Fruit fly (Drosophila melanogaster) whole organism, embryonic: ENCODE data around the gene CG7694.
A peak's percentile ranks its signal among the peaks of the same experiment; 100 is the strongest.

Source experiments
- CG10654 ChIP-seq: fragments of 200-800 bp; sonication (Bioruptor generic); optimal IDR thresholded peaks from 2 replicates; lab custom pipeline; 2016; ENCODE audit warnings: missing biosample characterization, missing genetic modification characterization
- CG11560 ChIP-seq: fragments of 200-800 bp; sonication (Bioruptor generic); IDR thresholded peaks from 3 replicates; pipeline ENCODE4 v1.3.6; 2022; ENCODE audit warnings: missing biosample characterization, missing genetic modification characterization
- CG12155 ChIP-seq: fragments of 200-800 bp; sonication (Bioruptor generic); optimal IDR thresholded peaks from 3 replicates; lab custom pipeline; 2016; ENCODE audit warnings: missing biosample characterization, missing genetic modification characterization
- CG13624 ChIP-seq: fragments of 200-800 bp; sonication (Bioruptor generic); optimal IDR thresholded peaks from 2 replicates; lab custom pipeline; 2016; ENCODE audit warnings: missing biosample characterization, missing genetic modification characterization
- CG14441 ChIP-seq: fragments of 200-800 bp; sonication (Bioruptor generic); IDR thresholded peaks from 2 replicates; pipeline ENCODE4 v1.3.6; 2022; ENCODE audit warnings: missing biosample characterization, missing genetic modification characterization
- CG14860 ChIP-seq: fragments of 200-800 bp; sonication (Bioruptor generic); IDR thresholded peaks from 3 replicates; pipeline ENCODE4 v1.3.6; 2022; ENCODE audit warnings: missing biosample characterization, missing genetic modification characterization; ENCODE audit not compliant: partially characterized antibody
- CG15479 ChIP-seq: fragments of 200-800 bp; sonication (Bioruptor generic); optimal IDR thresholded peaks from 3 replicates; lab custom pipeline; 2019; ENCODE audit warnings: missing biosample characterization, mild to moderate bottlenecking, missing genetic modification characterization, moderate library complexity
- CG15601 ChIP-seq: fragments of 200-800 bp; sonication (Bioruptor generic); optimal IDR thresholded peaks from 3 replicates; lab custom pipeline; 2019; ENCODE audit warnings: missing biosample characterization, mild to moderate bottlenecking, missing genetic modification characterization, moderate library complexity
- CG16815 ChIP-seq: fragments of 200-800 bp; sonication (Bioruptor generic); optimal IDR thresholded peaks from 3 replicates; lab custom pipeline; 2017; ENCODE audit warnings: missing biosample characterization, mild to moderate bottlenecking, missing genetic modification characterization
- CG17328 ChIP-seq: fragments of 200-800 bp; sonication (Bioruptor generic); IDR thresholded peaks from 2 replicates; pipeline ENCODE4 v1.3.6; 2022; ENCODE audit warnings: missing biosample characterization, missing genetic modification characterization
- CG17829 ChIP-seq: fragments of 200-800 bp; optimal IDR thresholded peaks from 2 replicates; lab custom pipeline; 2019; ENCODE audit warnings: missing biosample characterization, mild to moderate bottlenecking, missing genetic modification characterization, moderate library complexity
- CG18262 ChIP-seq: fragments of 200-800 bp; optimal IDR thresholded peaks from 3 replicates; lab custom pipeline; 2019; ENCODE audit warnings: missing biosample characterization, mild to moderate bottlenecking, missing genetic modification characterization, moderate library complexity
- CG2678 ChIP-seq: fragments of 200-800 bp; sonication (Bioruptor generic); optimal IDR thresholded peaks from 3 replicates; lab custom pipeline; 2019; ENCODE audit warnings: missing biosample characterization, mild to moderate bottlenecking, missing genetic modification characterization, moderate library complexity
- CG2712 ChIP-seq: fragments of 200-800 bp; optimal IDR thresholded peaks from 3 replicates; lab custom pipeline; 2019; ENCODE audit warnings: missing biosample characterization, mild to moderate bottlenecking, missing genetic modification characterization, moderate library complexity
- CG34224 ChIP-seq: fragments of 200-800 bp; sonication (Bioruptor generic); IDR thresholded peaks from 3 replicates; pipeline ENCODE4 v1.3.6; 2022; ENCODE audit warnings: missing biosample characterization, missing genetic modification characterization; ENCODE audit not compliant: partially characterized antibody
- CG6175 ChIP-seq: fragments of 200-800 bp; sonication (Bioruptor generic); IDR thresholded peaks from 3 replicates; pipeline ENCODE4 v1.3.6; 2022; ENCODE audit warnings: missing biosample characterization, missing genetic modification characterization
- CG6689 ChIP-seq: fragments of 200-800 bp; sonication (Bioruptor generic); IDR thresholded peaks from 2 replicates; pipeline ENCODE4 v1.3.6; 2022; ENCODE audit warnings: missing biosample characterization, missing genetic modification characterization
- CoRest ChIP-seq: fragments of 200-800 bp; sonication (Bioruptor generic); optimal IDR thresholded peaks from 3 replicates; lab custom pipeline; 2018; ENCODE audit warnings: missing biosample characterization, mild to moderate bottlenecking, missing genetic modification characterization, moderate library complexity
- Doc3 ChIP-seq: fragments of 200-800 bp; sonication (Bioruptor generic); IDR thresholded peaks from 3 replicates; pipeline ENCODE4 v1.3.6; 2022; ENCODE audit warnings: missing biosample characterization, missing genetic modification characterization; ENCODE audit not compliant: partially characterized antibody
- Eip74EF ChIP-seq, 2 experiments: fragments of 200-800 bp in 1 of 2; fragments of >200 bp in 1 of 2; sonication (Bioruptor generic) in 1 of 2; optimal IDR thresholded peaks; 2 replicates each; lab custom pipeline; 2017 to 2019; ENCODE audit warnings: missing biosample characterization in 2 of 2, missing genetic modification characterization in 2 of 2, mild to moderate bottlenecking in 1 of 2, moderate library complexity in 1 of 2
- HmgD ChIP-seq: fragments of 200-800 bp; sonication (Bioruptor generic); optimal IDR thresholded peaks from 3 replicates; lab custom pipeline; 2016; ENCODE audit warnings: missing biosample characterization, missing genetic modification characterization
- Hr51 ChIP-seq, 2 experiments: fragments of 200-800 bp; sonication (Bioruptor generic); optimal IDR thresholded peaks; 2 replicates in 1 of 2; 3 replicates in 1 of 2; lab custom pipeline; 2016 to 2018; ENCODE audit warnings: missing biosample characterization in 2 of 2, missing genetic modification characterization in 2 of 2, mild to moderate bottlenecking in 1 of 2, moderate library complexity in 1 of 2
- Lhr ChIP-seq: fragments of 200-800 bp; sonication (Bioruptor generic); optimal IDR thresholded peaks from 3 replicates; lab custom pipeline; 2017; ENCODE audit warnings: mild to moderate bottlenecking, missing biosample characterization, missing genetic modification reagents, missing genetic modification characterization
- Meics ChIP-seq: fragments of 200-800 bp; sonication (Bioruptor generic); optimal IDR thresholded peaks from 2 replicates; lab custom pipeline; 2017; ENCODE audit warnings: missing biosample characterization, mild to moderate bottlenecking, missing genetic modification characterization
- Nf-YB ChIP-seq: fragments of 200-800 bp; sonication (Bioruptor generic); optimal IDR thresholded peaks from 3 replicates; lab custom pipeline; 2019; ENCODE audit warnings: missing biosample characterization, mild to moderate bottlenecking, missing genetic modification characterization, moderate library complexity
- PHDP ChIP-seq: fragments of 200-800 bp; sonication (Bioruptor generic); optimal IDR thresholded peaks from 3 replicates; lab custom pipeline; 2018; ENCODE audit warnings: missing biosample characterization, mild to moderate bottlenecking, missing genetic modification characterization, moderate library complexity
- Ptx1 ChIP-seq: fragments of 200-800 bp; sonication (Bioruptor generic); IDR thresholded peaks from 2 replicates; pipeline ENCODE4 v1.3.6; 2022; ENCODE audit warnings: missing biosample characterization, missing genetic modification characterization
- Scr ChIP-seq: fragments of 200-800 bp; sonication (Bioruptor generic); IDR thresholded peaks from 2 replicates; pipeline ENCODE4 v1.3.6; 2022; ENCODE audit warnings: missing biosample characterization, missing genetic modification characterization; ENCODE audit not compliant: partially characterized antibody
- Six4 ChIP-seq: fragments of 200-800 bp; sonication (Bioruptor generic); optimal IDR thresholded peaks from 2 replicates; lab custom pipeline; 2016; ENCODE audit warnings: missing biosample characterization, missing genetic modification characterization
- caup ChIP-seq: fragments of 200-800 bp; sonication (Bioruptor generic); optimal IDR thresholded peaks from 3 replicates; lab custom pipeline; 2017; ENCODE audit warnings: missing biosample characterization, mild to moderate bottlenecking, missing genetic modification characterization, moderate library complexity; ENCODE audit not compliant: severe bottlenecking
- eve ChIP-seq, 2 experiments: fragments of >200 bp; optimal IDR thresholded peaks; 2 replicates each; lab custom pipeline; 2017; ENCODE audit warnings: missing biosample characterization in 2 of 2, missing genetic modification characterization in 2 of 2
- gcm ChIP-seq: fragments of 200-800 bp; sonication (Bioruptor generic); optimal IDR thresholded peaks from 2 replicates; lab custom pipeline; 2019; ENCODE audit warnings: missing biosample characterization, mild to moderate bottlenecking, missing genetic modification characterization, moderate library complexity
- gsb-n ChIP-seq: fragments of 200-800 bp; sonication (Bioruptor generic); optimal IDR thresholded peaks from 3 replicates; lab custom pipeline; 2018; ENCODE audit warnings: missing biosample characterization, mild to moderate bottlenecking, missing genetic modification characterization
- hkb ChIP-seq, 2 experiments: fragments of 200-800 bp in 1 of 2; fragments of >200 bp in 1 of 2; sonication (Bioruptor generic) in 1 of 2; IDR thresholded peaks in 1 of 2; optimal IDR thresholded peaks in 1 of 2; 2 replicates each; pipeline versions ENCODE4 v1.3.6 to Lab custom; 2017 to 2022; ENCODE audit warnings: missing biosample characterization in 1 of 2, missing genetic modification characterization in 1 of 2
- hth ChIP-seq: fragments of >200 bp; optimal IDR thresholded peaks from 2 replicates; lab custom pipeline; 2017; ENCODE audit warnings: inconsistent platforms
- jigr1 ChIP-seq: fragments of 200-800 bp; sonication (Bioruptor generic); IDR thresholded peaks from 3 replicates; pipeline ENCODE4 v1.3.6; 2022; ENCODE audit warnings: missing biosample characterization, missing genetic modification characterization
- kay ChIP-seq: fragments of 200-800 bp; sonication (Bioruptor generic); optimal IDR thresholded peaks from 2 replicates; lab custom pipeline; 2016; ENCODE audit warnings: missing biosample characterization, missing genetic modification characterization
- luna ChIP-seq: fragments of 200-800 bp; sonication (Bioruptor generic); optimal IDR thresholded peaks from 2 replicates; lab custom pipeline; 2016; ENCODE audit warnings: missing biosample characterization, missing genetic modification characterization
- pho ChIP-seq: fragments of 200-800 bp; sonication (Bioruptor generic); optimal IDR thresholded peaks from 2 replicates; lab custom pipeline; 2016; ENCODE audit warnings: missing biosample characterization, missing genetic modification characterization
- phol ChIP-seq: fragments of 200-800 bp; sonication (Bioruptor generic); optimal IDR thresholded peaks from 3 replicates; lab custom pipeline; 2018; ENCODE audit warnings: missing biosample characterization, mild to moderate bottlenecking, missing genetic modification characterization, moderate library complexity
- slp2 ChIP-seq: fragments of 200-800 bp; sonication (Bioruptor generic); optimal IDR thresholded peaks from 2 replicates; lab custom pipeline; 2016; ENCODE audit warnings: missing biosample characterization, missing genetic modification characterization
- ssp ChIP-seq: fragments of 200-800 bp; sonication (Bioruptor generic); IDR thresholded peaks from 2 replicates; pipeline ENCODE4 v1.3.6; 2022; ENCODE audit warnings: missing biosample characterization, missing genetic modification characterization
- tap ChIP-seq: fragments of 200-800 bp; optimal IDR thresholded peaks from 3 replicates; lab custom pipeline; 2019; ENCODE audit warnings: missing biosample characterization, mild to moderate bottlenecking, missing genetic modification characterization, moderate library complexity
- tll ChIP-seq, 2 experiments: fragments of 200-800 bp in 1 of 2; fragments of >200 bp in 1 of 2; sonication (Bioruptor generic) in 1 of 2; optimal IDR thresholded peaks; 2 replicates each; lab custom pipeline; 2017 to 2019; ENCODE audit warnings: missing biosample characterization in 2 of 2, missing genetic modification characterization in 2 of 2, mild to moderate bottlenecking in 1 of 2, moderate library complexity in 1 of 2
- unpg ChIP-seq: fragments of 200-800 bp; sonication (Bioruptor generic); optimal IDR thresholded peaks from 3 replicates; lab custom pipeline; 2018; ENCODE audit warnings: missing biosample characterization, mild to moderate bottlenecking, missing genetic modification characterization, moderate library complexity
- usp ChIP-seq: fragments of >200 bp; optimal IDR thresholded peaks from 2 replicates; lab custom pipeline; 2017; ENCODE audit warnings: missing biosample characterization, missing genetic modification characterization
- vnd ChIP-seq: fragments of 200-800 bp; sonication (Bioruptor generic); IDR thresholded peaks from 3 replicates; pipeline ENCODE4 v1.3.6; 2022; ENCODE audit warnings: missing biosample characterization, missing genetic modification characterization; ENCODE audit not compliant: partially characterized antibody
- zen ChIP-seq: fragments of 200-800 bp; sonication (Bioruptor generic); optimal IDR thresholded peaks from 3 replicates; lab custom pipeline; 2018; ENCODE audit warnings: missing biosample characterization, mild to moderate bottlenecking, missing genetic modification characterization, moderate library complexity

Gene CG7694

DNA sequence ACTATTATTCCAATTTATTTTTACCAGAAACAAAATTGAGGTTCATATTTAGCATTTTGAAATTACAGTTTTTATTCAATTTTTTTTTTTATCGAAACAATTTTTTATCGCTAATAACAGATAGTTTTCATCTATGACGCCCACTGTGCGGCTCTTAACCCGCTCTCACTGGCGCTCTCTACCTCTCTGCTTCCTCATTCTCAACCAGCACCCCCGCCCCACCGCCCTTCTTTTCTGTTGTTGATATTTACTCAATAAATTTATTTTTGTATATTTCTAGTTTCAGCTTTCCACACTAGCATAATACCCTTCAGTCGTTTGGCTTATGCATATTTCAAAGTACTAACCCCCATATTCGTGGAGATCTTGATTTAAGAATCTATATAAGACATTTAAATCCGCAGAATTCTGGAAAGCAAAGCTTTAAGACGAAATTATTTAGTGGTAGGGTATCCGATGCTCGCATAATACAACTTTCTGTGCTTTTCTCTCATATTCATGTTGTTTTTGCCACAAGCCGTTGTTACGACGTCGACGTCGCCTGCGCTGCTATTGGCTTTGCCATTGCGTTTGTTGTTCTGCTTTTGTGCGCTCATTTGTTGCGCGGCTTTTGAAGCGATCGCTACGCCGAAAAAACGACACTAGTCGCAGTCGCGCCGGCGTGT is 11.1 kb downstream of the CG7694 start (continued):
- peak; percentile 94 for TF ChIP-seq gsb-n (tag; lab: Kevin White, UChicago)
- peak; percentile 95 for TF ChIP-seq CG6689
- no peak; the same call in none of the 3 replicates for TF ChIP-seq CG34224
- peak; percentile 97 for TF ChIP-seq pho (GFP tag; lab: Kevin White, UChicago)
- TF ChIP-seq PHDP (tag; lab: Kevin White, UChicago) = peak; percentile 97
- peak in 1 of 2 experiments; percentile 98 for TF ChIP-seq Eip74EF (GFP tag; optimal IDR thresholded peaks at IDR 0.05; lab: Kevin White, UChicago)
- no peak for TF ChIP-seq CG15479 (GFP tag; lab: Kevin White, UChicago)
- TF ChIP-seq Scr = no peak
- peak; percentile 93 for TF ChIP-seq CG17328
- TF ChIP-seq CG10654 = peak; percentile 96
- no peak for TF ChIP-seq CG14860 (GFP tag; lab: Robert Waterston, UW)
- TF ChIP-seq Six4 (GFP tag; lab: Kevin White, UChicago) = peak; percentile 95
- TF ChIP-seq CG2678 (tag; lab: Kevin White, UChicago) = peak; percentile 98
- peak; percentile 98 for TF ChIP-seq CG2712 (tag; lab: Kevin White, UChicago)
- TF ChIP-seq Doc3 (GFP tag; lab: Robert Waterston, UW) = no peak
- peak; percentile 93 for TF ChIP-seq slp2 (GFP tag; lab: Kevin White, UChicago)
- peak; percentile 95 for TF ChIP-seq unpg (GFP tag; lab: Kevin White, UChicago)
- TF ChIP-seq CG6175 (GFP tag; lab: Robert Waterston, UW) = peak; percentile 94
- TF ChIP-seq CG11560 (tag; lab: Robert Waterston, UW) = peak; percentile 85
- TF ChIP-seq hkb (optimal IDR thresholded peaks at IDR 0.05; lab: Kevin White, UChicago) = peak; percentile 40
- peak; percentile 97 for TF ChIP-seq hkb (GFP tag; IDR thresholded peaks at IDR 0.05; lab: Robert Waterston, UW)
- no peak for TF ChIP-seq tll (GFP tag; optimal IDR thresholded peaks at IDR 0.05; lab: Kevin White, UChicago)
- peak; percentile 97 for TF ChIP-seq CG13624
- TF ChIP-seq luna (GFP tag; lab: Kevin White, UChicago) = peak; percentile 86
- peak; percentile 90 for TF ChIP-seq zen (tag; lab: Kevin White, UChicago)
- no peak for TF ChIP-seq usp
- TF ChIP-seq CoRest (tag; lab: Kevin White, UChicago) = peak; percentile 99
- peak; percentile 96 for TF ChIP-seq gcm
- peak; percentile 97 for TF ChIP-seq Meics (GFP tag; lab: Kevin White, UChicago)
- no peak for TF ChIP-seq hth (lab: Kevin White, UChicago)
- TF ChIP-seq CG12155 (GFP tag; lab: Kevin White, UChicago) = peak; percentile 94
- TF ChIP-seq phol (tag; lab: Kevin White, UChicago) = peak; percentile 96
- peak; percentile 95 for TF ChIP-seq Ptx1 (GFP tag; lab: Robert Waterston, UW)
- peak; percentile 98 for TF ChIP-seq CG17829
- peak; percentile 90 for TF ChIP-seq ssp (GFP tag; lab: Robert Waterston, UW)
- peak; percentile 94 for TF ChIP-seq HmgD (GFP tag; lab: Kevin White, UChicago)
- TF ChIP-seq caup (GFP tag; lab: Kevin White, UChicago) = peak; percentile 97
- peak; percentile 94 to 97 for TF ChIP-seq Hr51 (GFP tag; optimal IDR thresholded peaks at IDR 0.05; lab: Kevin White, UChicago)
- TF ChIP-seq jigr1 (GFP tag; lab: Robert Waterston, UW) = peak; percentile 94
- peak; percentile 97 for TF ChIP-seq tap (tag; lab: Kevin White, UChicago)
- TF ChIP-seq CG14441 (GFP tag; lab: Robert Waterston, UW) = peak; percentile 94
- TF ChIP-seq Lhr (GFP tag; lab: Kevin White, UChicago) = peak; percentile 97
- peak; percentile 95 for TF ChIP-seq kay (GFP tag; lab: Kevin White, UChicago)
- peak in 1 of 2 experiments; percentile 93 for TF ChIP-seq eve (GFP tag; optimal IDR thresholded peaks at IDR 0.05; lab: Kevin White, UChicago)
- peak; percentile 89 for TF ChIP-seq Nf-YB (GFP tag; lab: Kevin White, UChicago)
- TF ChIP-seq vnd (GFP tag; lab: Robert Waterston, UW) = no peak
- peak; percentile 93 for TF ChIP-seq CG16815 (GFP tag; lab: Kevin White, UChicago)
- TF ChIP-seq CG18262 (tag; lab: Kevin White, UChicago) = peak; percentile 99
- peak; percentile 98 for TF ChIP-seq CG15601 (tag; lab: Kevin White, UChicago)
